Worm (Caenorhabditis elegans) whole organism, L2 larva: Measurements from ENCODE around the gene K09E4.1.

Source experiments
- blmp-1 ChIP-seq: sonication (generic microtip); optimal IDR thresholded peaks from 2 replicates; lab custom pipeline; 2017; ENCODE audit warnings: missing genetic modification characterization, mild to moderate bottlenecking, missing compliant biosample characterization, antibody characterized with exemption, moderate library complexity; ENCODE audit not compliant: insufficient read depth
- ceh-82 ChIP-seq: fragments of 150-350 bp; optimal IDR thresholded peaks from 2 replicates; lab custom pipeline; 2014; ENCODE audit warnings: missing biosample characterization, missing genetic modification characterization
- egl-27 ChIP-seq: sonication (generic microtip); optimal IDR thresholded peaks from 3 replicates; lab custom pipeline; 2017; ENCODE audit warnings: missing biosample characterization, missing genetic modification reagents, missing genetic modification characterization
- fos-1 ChIP-seq: fragments of 150-350 bp; optimal IDR thresholded peaks from 2 replicates; lab custom pipeline; 2014; ENCODE audit warnings: missing biosample characterization, missing genetic modification characterization
- lin-39 ChIP-seq: fragments of 150-350 bp; optimal IDR thresholded peaks from 2 replicates; lab custom pipeline; 2014; ENCODE audit warnings: missing biosample characterization, missing genetic modification reagents, missing genetic modification characterization
- mdl-1 ChIP-seq, 2 experiments: fragments of 150-350 bp in 1 of 2; sonication (generic microtip) in 1 of 2; optimal IDR thresholded peaks; 2 replicates each; lab custom pipeline; 2017; ENCODE audit warnings: missing biosample characterization in 2 of 2, missing genetic modification characterization in 2 of 2
- nhr-25 ChIP-seq: fragments of 150-350 bp; sonication (generic microtip); optimal IDR thresholded peaks from 3 replicates; lab custom pipeline; 2014; ENCODE audit warnings: missing biosample characterization, missing genetic modification characterization
- nhr-77 ChIP-seq: fragments of 150-350 bp; optimal IDR thresholded peaks from 2 replicates; lab custom pipeline; 2014; ENCODE audit warnings: missing biosample characterization, missing genetic modification characterization
- sma-9 ChIP-seq, 2 experiments: fragments of 150-350 bp in 1 of 2; sonication (generic microtip) in 1 of 2; optimal IDR thresholded peaks; 2 replicates each; lab custom pipeline; 2014 to 2016; ENCODE audit warnings: missing genetic modification characterization in 2 of 2, mild to moderate bottlenecking in 1 of 2, missing biosample characterization in 1 of 2, missing compliant biosample characterization in 1 of 2, missing genetic modification reagents in 1 of 2, moderate library complexity in 1 of 2
- snpc-4 ChIP-seq: fragments of 150-350 bp; optimal IDR thresholded peaks from 2 replicates; lab custom pipeline; 2014; ENCODE audit warnings: missing biosample characterization, missing genetic modification characterization

- TF ChIP-seq ceh-82 (tag; lab: Kevin White, UChicago) (no peak), fos-1 (no peak), lin-39 (no peak), nhr-25 (tag; lab: Kevin White, UChicago) (no peak), blmp-1 (no peak), mdl-1 (tag; optimal IDR thresholded peaks at IDR 0.05; lab: Kevin White, UChicago) (no peak), egl-27 (tag; lab: Kevin White, UChicago) (no peak), snpc-4 (tag; lab: Kevin White, UChicago) (no peak), sma-9 (GFP tag; optimal IDR thresholded peaks at IDR 0.05; lab: Kevin White, UChicago) (no peak), sma-9 (tag; optimal IDR thresholded peaks at IDR 0.05; lab: Kevin White, UChicago) (no peak), nhr-77 (tag; lab: Kevin White, UChicago) (no peak)
Observed at ce11 chrII:14186937-14187336, 49.3 kb downstream of the K09E4.1 start.
